Worm (Caenorhabditis elegans) whole organism, mixed stage, embryonic: ENCODE results near the gene cutl-18.

Experiments used
- bed-3 ChIP-seq: fragments of 200-800 bp; sonication (Bioruptor generic); optimal IDR thresholded peaks from 3 replicates; lab custom pipeline; 2018; ENCODE audit warnings: mild to moderate bottlenecking, missing genetic modification characterization, moderate library complexity, missing compliant biosample characterization
- lin-13 ChIP-seq: fragments of 150-350 bp; optimal IDR thresholded peaks from 2 replicates; lab custom pipeline; 2014; ENCODE audit warnings: missing biosample characterization, missing genetic modification characterization
- lsy-2 ChIP-seq: fragments of 150-350 bp; optimal IDR thresholded peaks from 2 replicates; lab custom pipeline; 2014; ENCODE audit warnings: missing biosample characterization, missing genetic modification characterization
- mep-1 ChIP-seq: fragments of 150-350 bp; optimal IDR thresholded peaks from 2 replicates; lab custom pipeline; 2017; ENCODE audit warnings: missing biosample characterization, missing genetic modification reagents, missing genetic modification characterization, inconsistent platforms
- nhr-12 ChIP-seq: fragments of 150-350 bp; optimal IDR thresholded peaks from 2 replicates; lab custom pipeline; 2014; ENCODE audit warnings: missing biosample characterization, missing genetic modification characterization
- nhr-2 ChIP-seq: fragments of 150-350 bp; optimal IDR thresholded peaks from 2 replicates; lab custom pipeline; 2014; ENCODE audit warnings: missing biosample characterization, missing genetic modification characterization
- nhr-76 ChIP-seq: sonication (generic microtip); optimal IDR thresholded peaks from 2 replicates; lab custom pipeline; 2017; ENCODE audit warnings: missing biosample characterization, missing genetic modification characterization
- snpc-4 ChIP-seq: fragments of 150-350 bp; optimal IDR thresholded peaks from 2 replicates; lab custom pipeline; 2014; ENCODE audit warnings: missing biosample characterization, missing genetic modification characterization

The cutl-18 gene

ce11 chrV:11265482-11265881, 51.2 kb downstream of the cutl-18 start, which contains the start of gene cln-3.1:
Gene cln-3.1 (minus strand): TSS chrV:11265652.
- no peak for TF ChIP-seq nhr-2 (tag; lab: Kevin White, UChicago)
- no peak for TF ChIP-seq snpc-4 (tag; lab: Kevin White, UChicago)
- no peak for TF ChIP-seq lin-13 (tag; lab: Kevin White, UChicago)
- TF ChIP-seq lsy-2 (tag; lab: Kevin White, UChicago) = no peak
- TF ChIP-seq bed-3 (GFP tag; lab: Kevin White, UChicago) = no peak
- TF ChIP-seq nhr-76 (tag; lab: Kevin White, UChicago) = no peak
- TF ChIP-seq nhr-12 = no peak
- TF ChIP-seq mep-1 (tag; lab: Kevin White, UChicago) = no peak
